Fruit fly (Drosophila melanogaster) whole organism, embryonic: Measurements from ENCODE around the gene ebd1.
A peak's percentile ranks its signal among the peaks of the same experiment; 100 is the strongest.

Source experiments
- Ada2b ChIP-seq: fragments of 200-800 bp; sonication (Bioruptor generic); IDR thresholded peaks from 2 replicates; pipeline ENCODE4 v1.3.6; 2022; ENCODE audit warnings: missing biosample characterization, missing genetic modification characterization
- Atf6 ChIP-seq: fragments of 200-800 bp; sonication (Bioruptor generic); IDR thresholded peaks from 2 replicates; pipeline ENCODE4 v1.3.6; 2022; ENCODE audit warnings: missing biosample characterization, missing genetic modification characterization
- CG10209 ChIP-seq: fragments of 200-800 bp; sonication (Bioruptor generic); optimal IDR thresholded peaks from 3 replicates; lab custom pipeline; 2017; ENCODE audit warnings: missing biosample characterization, mild to moderate bottlenecking, missing genetic modification characterization, missing genetic modification reagents
- CG1024 ChIP-seq: fragments of 200-800 bp; sonication (Bioruptor generic); IDR thresholded peaks from 2 replicates; pipeline ENCODE4 v1.3.6; 2022; ENCODE audit warnings: missing biosample characterization, missing genetic modification characterization
- CG10267 ChIP-seq: fragments of 200-800 bp; sonication (Bioruptor generic); optimal IDR thresholded peaks from 2 replicates; lab custom pipeline; 2018; ENCODE audit warnings: missing biosample characterization, mild to moderate bottlenecking, missing genetic modification characterization, moderate library complexity
- CG10979 ChIP-seq: fragments of 200-800 bp; sonication (Bioruptor generic); optimal IDR thresholded peaks from 2 replicates; lab custom pipeline; 2018; ENCODE audit warnings: missing biosample characterization, mild to moderate bottlenecking, missing genetic modification characterization, moderate library complexity
- CG13894 ChIP-seq: fragments of 200-800 bp; sonication (Bioruptor generic); optimal IDR thresholded peaks from 3 replicates; lab custom pipeline; 2018; ENCODE audit warnings: missing biosample characterization, mild to moderate bottlenecking, missing genetic modification characterization, moderate library complexity
- CG1603 ChIP-seq: fragments of 200-800 bp; sonication (Bioruptor generic); optimal IDR thresholded peaks from 2 replicates; lab custom pipeline; 2019; ENCODE audit warnings: missing biosample characterization, mild to moderate bottlenecking, missing genetic modification characterization, moderate library complexity
- CG17385 ChIP-seq: fragments of 200-800 bp; sonication (Bioruptor generic); optimal IDR thresholded peaks from 3 replicates; lab custom pipeline; 2018; ENCODE audit warnings: missing biosample characterization, mild to moderate bottlenecking, missing genetic modification characterization
- CG18599 ChIP-seq: fragments of 200-800 bp; sonication (Bioruptor generic); optimal IDR thresholded peaks from 3 replicates; lab custom pipeline; 2017; ENCODE audit warnings: missing biosample characterization, missing genetic modification characterization, mild to moderate bottlenecking, moderate library complexity, missing genetic modification reagents
- CG30403 ChIP-seq: fragments of 200-800 bp; sonication (Bioruptor generic); optimal IDR thresholded peaks from 3 replicates; lab custom pipeline; 2016; ENCODE audit warnings: missing biosample characterization, missing genetic modification characterization
- CG31441 ChIP-seq: fragments of 200-800 bp; sonication (Bioruptor generic); IDR thresholded peaks from 2 replicates; pipeline ENCODE4 v1.3.6; 2022; ENCODE audit warnings: missing biosample characterization, missing genetic modification characterization
- CG32532 ChIP-seq: fragments of 200-800 bp; sonication (Bioruptor generic); IDR thresholded peaks from 2 replicates; pipeline ENCODE4 v1.3.6; 2022; ENCODE audit warnings: missing biosample characterization, missing genetic modification characterization
- CG3847 ChIP-seq: fragments of 200-800 bp; sonication (Bioruptor generic); IDR thresholded peaks from 2 replicates; pipeline ENCODE4 v1.3.6; 2022; ENCODE audit warnings: missing biosample characterization, missing genetic modification characterization
- CG4820 ChIP-seq: fragments of 200-800 bp; sonication (Bioruptor generic); optimal IDR thresholded peaks from 3 replicates; lab custom pipeline; 2016; ENCODE audit warnings: missing biosample characterization, missing genetic modification characterization
- CG6689 ChIP-seq: fragments of 200-800 bp; sonication (Bioruptor generic); IDR thresholded peaks from 2 replicates; pipeline ENCODE4 v1.3.6; 2022; ENCODE audit warnings: missing biosample characterization, missing genetic modification characterization
- CG7556 ChIP-seq: fragments of 200-800 bp; sonication (Bioruptor generic); optimal IDR thresholded peaks from 2 replicates; lab custom pipeline; 2017; ENCODE audit warnings: missing biosample characterization, mild to moderate bottlenecking, missing genetic modification characterization
- CG7987 ChIP-seq: fragments of 200-800 bp; sonication (Bioruptor generic); optimal IDR thresholded peaks from 2 replicates; lab custom pipeline; 2018; ENCODE audit warnings: missing biosample characterization, mild to moderate bottlenecking, missing genetic modification characterization, moderate library complexity
- Camta ChIP-seq: fragments of 200-800 bp; sonication (Bioruptor generic); optimal IDR thresholded peaks from 2 replicates; lab custom pipeline; 2016; ENCODE audit warnings: missing biosample characterization, missing genetic modification characterization
- CoRest ChIP-seq: fragments of 200-800 bp; sonication (Bioruptor generic); optimal IDR thresholded peaks from 3 replicates; lab custom pipeline; 2018; ENCODE audit warnings: missing biosample characterization, mild to moderate bottlenecking, missing genetic modification characterization, moderate library complexity
- D ChIP-seq, 2 experiments: fragments of 200-800 bp in 1 of 2; fragments of >200 bp in 1 of 2; sonication (Bioruptor generic) in 1 of 2; optimal IDR thresholded peaks; 2 replicates in 1 of 2; 3 replicates in 1 of 2; lab custom pipeline; 2017; ENCODE audit warnings: mild to moderate bottlenecking in 1 of 2, missing biosample characterization in 1 of 2, missing genetic modification characterization in 1 of 2, missing genetic modification reagents in 1 of 2
- Dfd ChIP-seq, 2 experiments: fragments of >200 bp; optimal IDR thresholded peaks; 2 replicates each; lab custom pipeline; 2017; ENCODE audit warnings: missing biosample characterization in 2 of 2, missing genetic modification characterization in 2 of 2
- Hr51 ChIP-seq, 2 experiments: fragments of 200-800 bp; sonication (Bioruptor generic); optimal IDR thresholded peaks; 2 replicates in 1 of 2; 3 replicates in 1 of 2; lab custom pipeline; 2016 to 2018; ENCODE audit warnings: missing biosample characterization in 2 of 2, missing genetic modification characterization in 2 of 2, mild to moderate bottlenecking in 1 of 2, moderate library complexity in 1 of 2
- MBD-R2 ChIP-seq: fragments of 200-800 bp; sonication (Bioruptor generic); IDR thresholded peaks from 2 replicates; pipeline ENCODE4 v1.3.6; 2022; ENCODE audit warnings: missing biosample characterization, missing genetic modification characterization
- MTF-1 ChIP-seq: fragments of 200-800 bp; sonication (Bioruptor generic); optimal IDR thresholded peaks from 2 replicates; lab custom pipeline; 2018; ENCODE audit warnings: missing biosample characterization, mild to moderate bottlenecking, missing genetic modification characterization, borderline replicate concordance
- Meics ChIP-seq: fragments of 200-800 bp; sonication (Bioruptor generic); optimal IDR thresholded peaks from 2 replicates; lab custom pipeline; 2017; ENCODE audit warnings: missing biosample characterization, mild to moderate bottlenecking, missing genetic modification characterization
- Ptx1 ChIP-seq: fragments of 200-800 bp; sonication (Bioruptor generic); IDR thresholded peaks from 2 replicates; pipeline ENCODE4 v1.3.6; 2022; ENCODE audit warnings: missing biosample characterization, missing genetic modification characterization
- Sox102F ChIP-seq: fragments of 200-800 bp; sonication (Bioruptor generic); optimal IDR thresholded peaks from 2 replicates; lab custom pipeline; 2018; ENCODE audit warnings: missing biosample characterization, mild to moderate bottlenecking, missing genetic modification characterization, moderate library complexity
- Ssrp ChIP-seq: fragments of 200-800 bp; sonication (Bioruptor generic); optimal IDR thresholded peaks from 2 replicates; lab custom pipeline; 2018; ENCODE audit warnings: missing biosample characterization, mild to moderate bottlenecking, missing genetic modification characterization, moderate library complexity
- Tbp ChIP-seq: fragments of >200 bp; optimal IDR thresholded peaks from 2 replicates; lab custom pipeline; 2018; ENCODE audit warnings: missing biosample characterization, missing genetic modification characterization
- az2 ChIP-seq: fragments of 200-800 bp; sonication (Bioruptor generic); optimal IDR thresholded peaks from 3 replicates; lab custom pipeline; 2016; ENCODE audit warnings: missing biosample characterization, missing genetic modification characterization
- chm ChIP-seq: fragments of 200-800 bp; sonication (Bioruptor generic); IDR thresholded peaks from 2 replicates; pipeline ENCODE4 v1.3.6; 2022; ENCODE audit warnings: missing biosample characterization, missing genetic modification characterization
- dm ChIP-seq: fragments of 200-800 bp; sonication (Bioruptor generic); optimal IDR thresholded peaks from 3 replicates; lab custom pipeline; 2016; ENCODE audit warnings: missing biosample characterization, missing genetic modification characterization
- dpn ChIP-seq, 2 experiments: fragments of 200-800 bp; sonication (Bioruptor generic); optimal IDR thresholded peaks; 3 replicates each; lab custom pipeline; 2016; ENCODE audit warnings: missing biosample characterization in 2 of 2, missing genetic modification characterization in 2 of 2
- eve ChIP-seq, 2 experiments: fragments of >200 bp; optimal IDR thresholded peaks; 2 replicates each; lab custom pipeline; 2017; ENCODE audit warnings: missing biosample characterization in 2 of 2, missing genetic modification characterization in 2 of 2
- fd96Cb ChIP-seq: fragments of 200-800 bp; sonication (Bioruptor generic); optimal IDR thresholded peaks from 2 replicates; lab custom pipeline; 2018; ENCODE audit warnings: missing biosample characterization, mild to moderate bottlenecking, missing genetic modification characterization, moderate library complexity
- grau ChIP-seq: fragments of 200-800 bp; optimal IDR thresholded peaks from 3 replicates; lab custom pipeline; 2019; ENCODE audit warnings: missing biosample characterization, mild to moderate bottlenecking, missing genetic modification characterization, moderate library complexity
- h ChIP-seq: fragments of >200 bp; optimal IDR thresholded peaks from 2 replicates; lab custom pipeline; 2017
- lilli ChIP-seq: fragments of 200-800 bp; sonication (Bioruptor generic); optimal IDR thresholded peaks from 3 replicates; lab custom pipeline; 2016; ENCODE audit warnings: missing biosample characterization, missing genetic modification characterization
- org-1 ChIP-seq: fragments of 200-800 bp; sonication (Bioruptor generic); optimal IDR thresholded peaks from 2 replicates; lab custom pipeline; 2017; ENCODE audit warnings: missing biosample characterization, missing genetic modification characterization
- slbo ChIP-seq: fragments of 200-800 bp; sonication (Bioruptor generic); IDR thresholded peaks from 2 replicates; pipeline ENCODE4 v1.3.6; 2022; ENCODE audit warnings: missing biosample characterization, missing genetic modification characterization

The ebd1 gene

DNA sequence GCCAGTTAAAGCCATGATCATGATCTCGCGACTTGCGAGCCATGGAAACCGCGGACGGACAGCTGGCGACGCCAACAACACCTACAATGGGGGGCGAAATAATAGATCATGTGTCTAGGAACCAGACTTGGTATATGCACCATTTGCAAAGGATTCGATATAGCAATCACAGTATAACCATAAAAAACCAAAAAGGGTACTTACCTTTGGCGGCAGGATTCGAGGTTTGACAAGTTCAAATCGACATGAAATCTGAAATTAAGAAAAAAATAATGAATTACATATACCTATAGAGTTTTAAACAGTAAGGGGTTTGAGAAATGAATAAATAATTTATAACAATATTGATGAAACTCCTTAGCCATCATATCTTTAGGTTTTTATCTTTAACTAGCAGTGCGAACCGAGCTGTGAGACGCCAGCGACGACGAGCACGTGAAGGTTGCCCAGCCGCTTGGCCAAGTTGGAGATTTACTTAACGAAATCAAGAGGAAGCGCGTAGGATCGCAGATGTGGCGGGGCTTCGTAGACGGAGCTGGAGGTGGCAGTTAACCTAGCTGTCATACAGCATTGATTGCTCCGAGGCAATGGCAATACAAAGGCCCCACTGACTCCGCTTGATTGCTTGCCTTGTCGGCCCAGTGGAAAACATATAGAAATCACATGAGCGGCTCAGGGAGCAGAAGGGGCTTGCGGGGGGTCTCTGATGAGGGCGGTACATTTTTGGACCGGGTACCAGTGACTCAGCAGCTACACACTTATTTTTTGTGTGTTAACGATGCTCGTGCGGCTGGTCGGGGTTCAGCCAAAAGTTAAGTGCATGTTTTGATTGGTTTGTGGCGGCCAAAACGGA lies 48.7 kb upstream of the ebd1 start (continued):
- TF ChIP-seq CoRest, result peak; percentile 45
- no peak for TF ChIP-seq CG7987 (GFP tag; lab: Kevin White, UChicago)
- TF ChIP-seq MTF-1 (GFP tag; lab: Kevin White, UChicago), result no peak
- TF ChIP-seq CG4820 (GFP tag; lab: Kevin White, UChicago), result peak; percentile 20
- TF ChIP-seq MBD-R2, result no peak
- TF ChIP-seq az2, result peak; percentile 3
- peak; percentile 5 for TF ChIP-seq CG1603 (tag; lab: Kevin White, UChicago)
- TF ChIP-seq grau (tag; lab: Kevin White, UChicago), result peak; percentile 38
- peak in 1 of 2 experiments; percentile 34 for TF ChIP-seq Hr51 (GFP tag; optimal IDR thresholded peaks at IDR 0.05; lab: Kevin White, UChicago)
- peak; percentile 32 for TF ChIP-seq CG10209 (GFP tag; lab: Kevin White, UChicago)
- 0 out of 2 replicates have a peak, but pooled peaks have one; percentile 31 for TF ChIP-seq Atf6
- TF ChIP-seq Ada2b, result peak; percentile 18; the same call in 1 of the 2 replicates
- no peak for TF ChIP-seq dm
- TF ChIP-seq Ptx1, result peak; percentile 31; the same call in 1 of the 2 replicates
- TF ChIP-seq h (lab: Kevin White, UChicago), result no peak
- TF ChIP-seq chm (GFP tag; lab: Robert Waterston, UW), result 0 out of 2 replicates have a peak, but pooled peaks have one; percentile 22
- peak; percentile 45 for TF ChIP-seq Meics (GFP tag; lab: Kevin White, UChicago)
- TF ChIP-seq CG10267 (tag; lab: Kevin White, UChicago), result peak; percentile 20
- 0 out of 2 replicates have a peak, but pooled peaks have one; percentile 27 for TF ChIP-seq CG32532
- peak; percentile 67 for TF ChIP-seq CG13894 (tag; lab: Kevin White, UChicago)
- TF ChIP-seq Dfd (GFP tag; optimal IDR thresholded peaks at IDR 0.05; lab: Kevin White, UChicago), result no peak
- TF ChIP-seq CG1024 (GFP tag; lab: Robert Waterston, UW), result no peak
- peak; percentile 12 for TF ChIP-seq CG17385 (GFP tag; lab: Kevin White, UChicago)
- peak in 1 of 2 experiments; percentile 45 for TF ChIP-seq eve (GFP tag; optimal IDR thresholded peaks at IDR 0.05; lab: Kevin White, UChicago)
- peak; percentile 42 for TF ChIP-seq CG30403 (GFP tag; lab: Kevin White, UChicago)
- peak; percentile 42 for TF ChIP-seq CG10979 (tag; lab: Kevin White, UChicago)
- TF ChIP-seq Camta (GFP tag; lab: Kevin White, UChicago), result peak; percentile 12
- peak; percentile 34 for TF ChIP-seq CG18599 (GFP tag; lab: Kevin White, UChicago)
- TF ChIP-seq Sox102F (GFP tag; lab: Kevin White, UChicago), result peak; percentile 43
- TF ChIP-seq CG3847 (GFP tag; lab: Robert Waterston, UW), result no peak
- TF ChIP-seq org-1 (GFP tag; lab: Kevin White, UChicago), result peak; percentile 19
- peak; percentile 76 for TF ChIP-seq CG7556 (GFP tag; lab: Kevin White, UChicago)
- peak; percentile 34; the same call in 1 of the 2 replicates for TF ChIP-seq CG6689 (GFP tag; lab: Robert Waterston, UW)
- peak; percentile 21 for TF ChIP-seq fd96Cb (tag; lab: Kevin White, UChicago)
- TF ChIP-seq Tbp (GFP tag; lab: Kevin White, UChicago), result no peak
- peak; percentile 17; the same call in 1 of the 2 replicates for TF ChIP-seq slbo (GFP tag; lab: Robert Waterston, UW)
- peak; percentile 25 for TF ChIP-seq D (optimal IDR thresholded peaks at IDR 0.05; lab: Kevin White, UChicago)
- peak; percentile 27 for TF ChIP-seq D (GFP tag; optimal IDR thresholded peaks at IDR 0.05; lab: Kevin White, UChicago)
- peak; percentile 26 for TF ChIP-seq lilli (GFP tag; lab: Kevin White, UChicago)
- peak; percentile 1 for TF ChIP-seq Ssrp (tag; lab: Kevin White, UChicago)
- TF ChIP-seq dpn (GFP tag; optimal IDR thresholded peaks at IDR 0.05; lab: Kevin White, UChicago), result peak; percentile 23 to 37
- peak; percentile 62 for TF ChIP-seq CG31441 (GFP tag; lab: Robert Waterston, UW)
